Fruit fly (Drosophila melanogaster): ENCODE results near the gene CG7730.

CG7730 gene

DNA sequence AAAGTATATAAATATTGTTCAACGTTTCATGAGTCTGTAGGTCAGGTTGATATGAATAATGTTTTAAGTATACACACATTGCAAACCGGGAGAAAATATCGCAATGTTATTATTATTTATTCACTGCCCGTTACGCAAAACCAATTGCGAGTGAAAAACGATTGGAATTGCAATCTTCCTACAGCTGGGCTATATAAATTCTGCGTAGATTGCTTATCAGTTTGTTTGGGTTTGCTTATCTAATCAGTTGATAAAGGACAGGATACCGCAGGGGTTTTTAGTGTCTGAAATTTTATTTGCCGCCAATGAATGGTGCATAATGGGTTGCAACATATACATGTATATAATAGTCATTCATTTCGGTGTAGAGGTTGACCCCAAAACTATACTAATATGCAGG, 43.3 kb upstream of the CG7730 start:
- TF ChIP-seq Rel (GFP tag; optimal IDR thresholded peaks at IDR 0.05) (no peak), Rel (tag; optimal IDR thresholded peaks at IDR 0.05) (peak; percentile 71), psq (GFP tag; optimal IDR thresholded peaks at IDR 0.05) (no peak), jim (GFP tag; optimal IDR thresholded peaks at IDR 0.05) (no peak), sv (GFP tag; optimal IDR thresholded peaks at IDR 0.05) (no peak), CrebA (GFP tag; optimal IDR thresholded peaks at IDR 0.05; ENCODE audit: borderline replicate concordance) (peak; percentile 66), ey (GFP tag; optimal IDR thresholded peaks at IDR 0.05) (no peak), dl (GFP tag; optimal IDR thresholded peaks at IDR 0.05; ENCODE audit: insufficient read depth in 1 of 2, partially characterized antibody in 2 of 2) (no peak), Hr78 (GFP tag; optimal IDR thresholded peaks at IDR 0.05) (no peak), Dif (GFP tag; optimal IDR thresholded peaks at IDR 0.05; ENCODE audit: partially characterized antibody) (no peak), dsf (GFP tag; optimal IDR thresholded peaks at IDR 0.05; ENCODE audit: borderline replicate concordance) (no peak), sage (GFP tag; optimal IDR thresholded peaks at IDR 0.05) (peak; percentile 20), CG32264 (GFP tag; optimal IDR thresholded peaks at IDR 0.05) (no peak), Abd-B (GFP tag; optimal IDR thresholded peaks at IDR 0.05) (no peak), h (GFP tag; optimal IDR thresholded peaks at IDR 0.05) (peak; percentile 14), Vsx2 (GFP tag; optimal IDR thresholded peaks at IDR 0.05; ENCODE audit: partially characterized antibody) (no peak), HLH106 (tag; optimal IDR thresholded peaks at IDR 0.05) (no peak)

- no peak for TF ChIP-seq Rel (GFP tag; optimal IDR thresholded peaks at IDR 0.05)
- no peak for TF ChIP-seq Rel (tag; optimal IDR thresholded peaks at IDR 0.05)
- TF ChIP-seq lola (GFP tag; optimal IDR thresholded peaks at IDR 0.05) = no peak
- no peak for TF ChIP-seq CG32264 (GFP tag; optimal IDR thresholded peaks at IDR 0.05)
- TF ChIP-seq N (GFP tag; optimal IDR thresholded peaks at IDR 0.05) = no peak
- TF ChIP-seq foxo (GFP tag; optimal IDR thresholded peaks at IDR 0.05) = no peak
Measured at dm6 chr3L:16984813-16985387, 42.4 kb upstream of the CG7730 start.

DNA sequence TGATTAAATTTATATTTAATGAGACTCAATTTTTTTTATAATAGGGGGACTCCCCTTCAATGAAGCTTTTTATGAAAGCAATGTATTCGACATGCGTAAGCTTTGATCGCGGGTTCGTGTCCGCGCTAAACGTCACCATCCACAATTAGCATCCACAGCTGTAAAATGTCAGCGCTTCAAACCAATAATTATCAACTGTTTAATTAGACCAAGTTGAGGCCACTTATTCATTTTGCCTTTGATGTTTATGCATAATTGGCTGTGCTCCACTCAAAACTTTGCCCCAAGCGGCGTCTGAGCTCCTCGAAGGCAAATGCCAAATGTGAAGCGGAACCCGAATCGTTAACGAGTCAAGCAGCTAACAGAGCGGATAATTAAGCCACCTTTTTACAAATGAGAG, 41.7 kb upstream of the CG7730 start:
- TF ChIP-seq Vsx2 (GFP tag; optimal IDR thresholded peaks at IDR 0.05; ENCODE audit: partially characterized antibody) (peak; percentile 41), Hnf4 (GFP tag; optimal IDR thresholded peaks at IDR 0.05) (no peak), N (GFP tag; optimal IDR thresholded peaks at IDR 0.05) (no peak), foxo (GFP tag; optimal IDR thresholded peaks at IDR 0.05) (no peak), tai (GFP tag; optimal IDR thresholded peaks at IDR 0.05) (no peak), Rel (GFP tag; optimal IDR thresholded peaks at IDR 0.05) (no peak), Rel (tag; optimal IDR thresholded peaks at IDR 0.05) (peak; percentile 99), dsf (GFP tag; optimal IDR thresholded peaks at IDR 0.05; ENCODE audit: borderline replicate concordance) (no peak), Dif (GFP tag; optimal IDR thresholded peaks at IDR 0.05; ENCODE audit: partially characterized antibody) (no peak), h (GFP tag; optimal IDR thresholded peaks at IDR 0.05) (no peak), dl (GFP tag; optimal IDR thresholded peaks at IDR 0.05; ENCODE audit: insufficient read depth in 1 of 2, partially characterized antibody in 2 of 2) (no peak), Myc (optimal IDR thresholded peaks at IDR 0.05) (peak; percentile 54), rgr (GFP tag; optimal IDR thresholded peaks at IDR 0.05) (no peak)

- TF ChIP-seq Rel (GFP tag; optimal IDR thresholded peaks at IDR 0.05) (no peak), Rel (tag; optimal IDR thresholded peaks at IDR 0.05) (peak; percentile 32), Dfd (GFP tag; optimal IDR thresholded peaks at IDR 0.05) (no peak), Mio (GFP tag; optimal IDR thresholded peaks at IDR 0.05) (no peak), foxo (GFP tag; optimal IDR thresholded peaks at IDR 0.05) (peak in 1 of 2 experiments; percentile 62), tai (GFP tag; optimal IDR thresholded peaks at IDR 0.05) (no peak), dl (GFP tag; optimal IDR thresholded peaks at IDR 0.05; ENCODE audit: insufficient read depth in 1 of 2, partially characterized antibody in 2 of 2) (peak in 1 of 2 experiments; percentile 43), h (GFP tag; optimal IDR thresholded peaks at IDR 0.05) (peak; percentile 60), dmrt93B (GFP tag; optimal IDR thresholded peaks at IDR 0.05) (peak; percentile 49), Dif (GFP tag; optimal IDR thresholded peaks at IDR 0.05; ENCODE audit: partially characterized antibody) (peak; percentile 58), sv (GFP tag; optimal IDR thresholded peaks at IDR 0.05) (peak; percentile 13), woc (GFP tag; optimal IDR thresholded peaks at IDR 0.05) (peak; percentile 67), HLH106 (tag; optimal IDR thresholded peaks at IDR 0.05) (peak; percentile 65), psq (GFP tag; optimal IDR thresholded peaks at IDR 0.05) (peak; percentile 43), rgr (GFP tag; optimal IDR thresholded peaks at IDR 0.05) (peak; percentile 56), OdsH (GFP tag; optimal IDR thresholded peaks at IDR 0.05) (peak; percentile 37), Hnf4 (GFP tag; optimal IDR thresholded peaks at IDR 0.05) (no peak), br (GFP tag; optimal IDR thresholded peaks at IDR 0.05) (peak; percentile 16), CrebA (GFP tag; optimal IDR thresholded peaks at IDR 0.05; ENCODE audit: borderline replicate concordance) (no peak), brk (GFP tag; optimal IDR thresholded peaks at IDR 0.05) (peak; percentile 20), dsf (GFP tag; optimal IDR thresholded peaks at IDR 0.05; ENCODE audit: borderline replicate concordance) (no peak), ey (GFP tag; optimal IDR thresholded peaks at IDR 0.05) (peak; percentile 62), fru (GFP tag; optimal IDR thresholded peaks at IDR 0.05) (peak; percentile 56), Sp1 (GFP tag; optimal IDR thresholded peaks at IDR 0.05) (peak; percentile 69), Vsx2 (GFP tag; optimal IDR thresholded peaks at IDR 0.05; ENCODE audit: partially characterized antibody) (peak; percentile 67), Hr78 (GFP tag; optimal IDR thresholded peaks at IDR 0.05) (no peak)
Measured at dm6 chr3L:16986062-16987013, 41.0 kb upstream of the CG7730 start.
